Worm (Caenorhabditis elegans) whole organism, L2 larva: ENCODE results near the gene C08F8.9.

Experiments used
- C34F6.9 ChIP-seq: fragments of 150-350 bp; optimal IDR thresholded peaks from 2 replicates; lab custom pipeline; 2014; ENCODE audit warnings: missing biosample characterization, missing genetic modification characterization
- R02D3.7 ChIP-seq: fragments of 150-350 bp; optimal IDR thresholded peaks from 2 replicates; lab custom pipeline; 2014; ENCODE audit warnings: missing biosample characterization, missing genetic modification characterization
- Y55F3AM.14 ChIP-seq: fragments of 200-800 bp; sonication (Bioruptor generic); optimal IDR thresholded peaks from 2 replicates; lab custom pipeline; 2018; ENCODE audit warnings: mild to moderate bottlenecking, missing genetic modification characterization, missing compliant biosample characterization
- ZK546.5 ChIP-seq: sonication (generic microtip); optimal IDR thresholded peaks from 2 replicates; lab custom pipeline; 2017; ENCODE audit warnings: missing biosample characterization, missing genetic modification characterization
- alr-1 ChIP-seq: fragments of 150-350 bp; optimal IDR thresholded peaks from 2 replicates; lab custom pipeline; 2014; ENCODE audit warnings: missing biosample characterization, missing genetic modification characterization
- aly-2 ChIP-seq: fragments of 150-350 bp; optimal IDR thresholded peaks from 2 replicates; lab custom pipeline; 2014; ENCODE audit warnings: missing biosample characterization, missing genetic modification characterization
- blmp-1 ChIP-seq: sonication (generic microtip); optimal IDR thresholded peaks from 2 replicates; lab custom pipeline; 2017; ENCODE audit warnings: missing genetic modification characterization, mild to moderate bottlenecking, missing compliant biosample characterization, antibody characterized with exemption, moderate library complexity; ENCODE audit not compliant: insufficient read depth
- ceh-16 ChIP-seq: fragments of 150-350 bp; optimal IDR thresholded peaks from 2 replicates; lab custom pipeline; 2014; ENCODE audit warnings: missing biosample characterization, missing genetic modification characterization
- crh-2 ChIP-seq: sonication (generic microtip); optimal IDR thresholded peaks from 2 replicates; lab custom pipeline; 2017; ENCODE audit warnings: missing biosample characterization, missing genetic modification characterization
- dmd-4 ChIP-seq: sonication (generic microtip); optimal IDR thresholded peaks from 2 replicates; lab custom pipeline; 2017; ENCODE audit warnings: missing biosample characterization, missing genetic modification characterization
- egl-27 ChIP-seq: sonication (generic microtip); optimal IDR thresholded peaks from 3 replicates; lab custom pipeline; 2017; ENCODE audit warnings: missing biosample characterization, missing genetic modification reagents, missing genetic modification characterization
- elt-1 ChIP-seq: fragments of 150-350 bp; optimal IDR thresholded peaks from 2 replicates; lab custom pipeline; 2014; ENCODE audit warnings: missing biosample characterization, missing genetic modification characterization
- elt-3 ChIP-seq: sonication (generic microtip); optimal IDR thresholded peaks from 2 replicates; lab custom pipeline; 2017; ENCODE audit warnings: missing biosample characterization, missing genetic modification characterization
- fos-1 ChIP-seq: fragments of 150-350 bp; optimal IDR thresholded peaks from 2 replicates; lab custom pipeline; 2014; ENCODE audit warnings: missing biosample characterization, missing genetic modification characterization
- gmeb-1 ChIP-seq: fragments of 150-350 bp; optimal IDR thresholded peaks from 2 replicates; lab custom pipeline; 2014; ENCODE audit warnings: missing biosample characterization, missing genetic modification characterization
- lin-13 ChIP-seq: fragments of 150-350 bp; optimal IDR thresholded peaks from 2 replicates; lab custom pipeline; 2014; ENCODE audit warnings: missing biosample characterization, missing genetic modification reagents, missing genetic modification characterization
- lsy-2 ChIP-seq, 2 experiments: fragments of 150-350 bp in 1 of 2; sonication (generic microtip) in 1 of 2; optimal IDR thresholded peaks; 2 replicates each; lab custom pipeline; 2014 to 2017; ENCODE audit warnings: missing biosample characterization in 2 of 2, missing genetic modification characterization in 2 of 2
- mab-5 ChIP-seq: fragments of 150-350 bp; optimal IDR thresholded peaks from 2 replicates; lab custom pipeline; 2014; ENCODE audit warnings: missing biosample characterization, missing genetic modification characterization
- mbf-1 ChIP-seq: sonication (generic microtip); optimal IDR thresholded peaks from 2 replicates; lab custom pipeline; 2017; ENCODE audit warnings: missing biosample characterization, missing genetic modification characterization
- mdl-1 ChIP-seq, 2 experiments: fragments of 150-350 bp in 1 of 2; sonication (generic microtip) in 1 of 2; optimal IDR thresholded peaks; 2 replicates each; lab custom pipeline; 2017; ENCODE audit warnings: missing biosample characterization in 2 of 2, missing genetic modification characterization in 2 of 2
- nhr-10 ChIP-seq: sonication (generic microtip); optimal IDR thresholded peaks from 2 replicates; lab custom pipeline; 2017; ENCODE audit warnings: missing biosample characterization, missing genetic modification characterization
- nhr-11 ChIP-seq: fragments of 150-350 bp; optimal IDR thresholded peaks from 2 replicates; lab custom pipeline; 2014; ENCODE audit warnings: missing biosample characterization, missing genetic modification characterization
- nhr-129 ChIP-seq: fragments of 150-350 bp; optimal IDR thresholded peaks from 2 replicates; lab custom pipeline; 2014; ENCODE audit warnings: missing biosample characterization, missing genetic modification characterization
- nhr-21 ChIP-seq: fragments of 150-350 bp; optimal IDR thresholded peaks from 2 replicates; lab custom pipeline; 2014; ENCODE audit warnings: missing biosample characterization, missing genetic modification characterization
- nhr-237 ChIP-seq: fragments of 150-350 bp; optimal IDR thresholded peaks from 2 replicates; lab custom pipeline; 2014; ENCODE audit warnings: missing biosample characterization, missing genetic modification characterization
- nhr-25 ChIP-seq: fragments of 150-350 bp; sonication (generic microtip); optimal IDR thresholded peaks from 3 replicates; lab custom pipeline; 2014; ENCODE audit warnings: missing biosample characterization, missing genetic modification characterization
- nhr-6 ChIP-seq: fragments of 150-350 bp; optimal IDR thresholded peaks from 2 replicates; lab custom pipeline; 2014; ENCODE audit warnings: missing biosample characterization, missing genetic modification characterization
- peb-1 ChIP-seq: fragments of 150-350 bp; optimal IDR thresholded peaks from 2 replicates; lab custom pipeline; 2014; ENCODE audit warnings: missing biosample characterization, missing genetic modification characterization
- sem-4 ChIP-seq: fragments of 150-350 bp; optimal IDR thresholded peaks from 2 replicates; lab custom pipeline; 2014; ENCODE audit warnings: missing biosample characterization, missing genetic modification reagents, missing genetic modification characterization
- sma-3 ChIP-seq: sonication (generic microtip); optimal IDR thresholded peaks from 2 replicates; lab custom pipeline; 2016; ENCODE audit warnings: missing genetic modification reagents, missing genetic modification characterization, missing compliant biosample characterization
- sma-9 ChIP-seq, 2 experiments: fragments of 150-350 bp in 1 of 2; sonication (generic microtip) in 1 of 2; optimal IDR thresholded peaks; 2 replicates each; lab custom pipeline; 2014 to 2016; ENCODE audit warnings: missing genetic modification characterization in 2 of 2, mild to moderate bottlenecking in 1 of 2, missing biosample characterization in 1 of 2, missing compliant biosample characterization in 1 of 2, missing genetic modification reagents in 1 of 2, moderate library complexity in 1 of 2
- snpc-4 ChIP-seq: fragments of 150-350 bp; optimal IDR thresholded peaks from 2 replicates; lab custom pipeline; 2014; ENCODE audit warnings: missing biosample characterization, missing genetic modification characterization
- unc-39 ChIP-seq: fragments of 150-350 bp; optimal IDR thresholded peaks from 2 replicates; lab custom pipeline; 2014; ENCODE audit warnings: missing biosample characterization, missing genetic modification characterization
- unc-62 ChIP-seq: fragments of 150-350 bp; optimal IDR thresholded peaks from 2 replicates; lab custom pipeline; 2014; ENCODE audit warnings: missing biosample characterization, missing genetic modification reagents, missing genetic modification characterization
- zag-1 ChIP-seq: fragments of 150-350 bp; optimal IDR thresholded peaks from 2 replicates; lab custom pipeline; 2014; ENCODE audit warnings: missing biosample characterization, missing genetic modification characterization
- ztf-1 ChIP-seq: fragments of 200-800 bp; sonication (Bioruptor generic); conservative IDR thresholded peaks from 2 replicates; pipeline ENCODE4 v1.3.6; 2022; ENCODE audit warnings: missing genetic modification characterization, missing compliant biosample characterization
- ztf-11 ChIP-seq: sonication (generic microtip); optimal IDR thresholded peaks from 2 replicates; lab custom pipeline; 2017; ENCODE audit warnings: missing biosample characterization, missing genetic modification characterization
- ztf-4 ChIP-seq: fragments of 150-350 bp; optimal IDR thresholded peaks from 2 replicates; lab custom pipeline; 2014; ENCODE audit warnings: missing biosample characterization, missing genetic modification characterization

C08F8.9 gene

DNA sequence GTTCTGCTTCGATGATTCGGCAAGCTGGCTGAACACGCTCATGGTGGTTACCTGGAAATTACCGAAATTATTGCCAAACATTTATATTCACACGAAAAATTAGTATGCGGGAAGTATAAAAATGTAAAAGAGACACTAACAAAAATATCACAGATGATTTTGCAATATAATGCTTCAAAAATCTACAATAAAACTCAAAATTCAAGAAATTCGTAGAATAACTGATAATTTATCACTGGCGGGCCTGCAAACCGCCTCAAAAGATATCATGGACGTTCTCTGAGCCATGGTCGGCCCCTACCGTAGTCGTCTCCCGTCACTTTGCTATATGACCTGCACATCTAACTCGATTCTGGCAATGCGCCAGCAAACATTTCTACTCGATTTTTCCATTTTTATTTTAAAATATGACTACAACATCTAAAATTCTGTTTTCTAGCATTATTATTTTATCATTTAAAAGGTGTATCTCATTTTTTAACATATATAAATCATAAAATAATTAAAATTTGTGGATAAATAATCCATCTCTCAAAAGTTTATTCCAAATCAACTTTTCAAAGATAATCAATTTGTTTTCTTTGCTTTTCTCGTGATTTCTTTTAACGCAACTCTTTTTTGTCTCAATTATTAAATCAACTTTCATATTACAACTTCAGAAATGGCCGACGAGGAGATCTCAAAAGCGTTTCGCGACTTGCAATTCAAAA lies 28.8 kb downstream of the C08F8.9 start, which contains the start of the genes F01G4.6 and pfd-1 (continued):
- TF ChIP-seq nhr-237 (peak; percentile 49), nhr-21 (tag; lab: Kevin White, UChicago) (peak; percentile 92), sma-9 (GFP tag; optimal IDR thresholded peaks at IDR 0.05; lab: Kevin White, UChicago) (peak; percentile 95), sma-9 (tag; optimal IDR thresholded peaks at IDR 0.05; lab: Kevin White, UChicago) (no peak), ZK546.5 (tag; lab: Kevin White, UChicago) (peak; percentile 98), ztf-4 (peak; percentile 94), alr-1 (tag; lab: Kevin White, UChicago) (no peak), sma-3 (GFP tag; lab: Kevin White, UChicago) (peak; percentile 96), ceh-16 (tag; lab: Kevin White, UChicago) (peak; percentile 31), mbf-1 (no peak), mab-5 (tag; lab: Kevin White, UChicago) (peak; percentile 73), nhr-10 (tag; lab: Kevin White, UChicago) (peak; percentile 69), nhr-6 (tag; lab: Kevin White, UChicago) (peak; percentile 92), peb-1 (no peak), mdl-1 (tag; optimal IDR thresholded peaks at IDR 0.05; lab: Kevin White, UChicago) (peak; percentile 50 to 65), nhr-25 (tag; lab: Kevin White, UChicago) (peak; percentile 93), elt-3 (tag; lab: Kevin White, UChicago) (no peak), zag-1 (tag; lab: Kevin White, UChicago) (peak; percentile 98), Y55F3AM.14 (GFP tag; lab: Kevin White, UChicago) (peak; percentile 76), lin-13 (peak; percentile 96), aly-2 (no peak), dmd-4 (tag; lab: Kevin White, UChicago) (no peak), ztf-1 (GFP tag; lab: Robert Waterston, UW) (no peak), snpc-4 (tag; lab: Kevin White, UChicago) (peak; percentile 72), lsy-2 (tag; optimal IDR thresholded peaks at IDR 0.05; lab: Kevin White, UChicago) (peak; percentile 97 to 99)

DNA sequence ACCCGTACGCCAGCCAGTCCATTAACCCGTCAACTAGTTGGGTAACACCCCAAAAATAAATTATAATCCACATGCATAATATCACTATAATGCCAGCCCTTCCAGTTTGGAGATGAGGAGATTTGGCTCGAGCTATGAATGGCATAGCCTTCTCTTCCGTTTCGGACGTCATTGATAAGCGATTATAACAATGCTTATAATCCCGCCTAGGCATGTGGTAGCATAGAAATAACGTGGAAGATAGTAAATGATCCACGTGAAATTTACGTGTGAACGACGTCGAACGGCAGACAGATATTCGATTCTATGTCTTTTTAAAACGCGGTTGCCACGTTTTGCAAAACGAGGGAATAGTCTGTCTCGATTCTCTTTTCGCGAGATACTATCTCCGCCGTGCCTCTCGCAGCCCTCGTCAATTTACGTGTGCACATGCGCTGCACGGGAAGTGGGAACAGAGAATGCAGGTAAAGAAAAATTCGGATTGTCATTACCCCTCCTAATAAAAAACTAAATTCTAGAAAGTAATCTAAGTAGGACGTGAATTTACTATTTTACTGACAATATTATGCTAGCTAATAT lies 29.5 kb downstream of the C08F8.9 start:
- TF ChIP-seq blmp-1 (tag; lab: Kevin White, UChicago) (no peak), R02D3.7 (tag; lab: Kevin White, UChicago) (no peak), alr-1 (tag; lab: Kevin White, UChicago) (no peak), gmeb-1 (tag; lab: Kevin White, UChicago) (peak; percentile 20), ztf-4 (no peak), C34F6.9 (peak; percentile 13), nhr-11 (tag; lab: Kevin White, UChicago) (no peak), unc-62 (GFP tag; lab: Kevin White, UChicago) (no peak), unc-39 (tag; lab: Kevin White, UChicago) (no peak), ztf-1 (GFP tag; lab: Robert Waterston, UW) (no peak), ceh-16 (tag; lab: Kevin White, UChicago) (no peak), elt-3 (tag; lab: Kevin White, UChicago) (no peak), fos-1 (tag; lab: Kevin White, UChicago) (no peak), ztf-11 (tag; lab: Kevin White, UChicago) (no peak), aly-2 (no peak), crh-2 (peak; percentile 52), elt-1 (tag; lab: Kevin White, UChicago) (no peak), nhr-129 (peak; percentile 42), sem-4 (tag; lab: Kevin White, UChicago) (no peak), egl-27 (tag; lab: Kevin White, UChicago) (no peak), zag-1 (tag; lab: Kevin White, UChicago) (no peak), Y55F3AM.14 (GFP tag; lab: Kevin White, UChicago) (no peak), peb-1 (no peak)
